Worm (Caenorhabditis elegans) whole organism, young adult: ENCODE measurements around the gene Y73B6BL.23.

Source experiments
- K11D2.4 ChIP-seq: fragments of 200-800 bp; sonication (Bioruptor generic); IDR thresholded peaks from 2 replicates; pipeline ENCODE4 v1.3.6; 2022; ENCODE audit warnings: missing genetic modification reagents, missing genetic modification characterization, missing compliant biosample characterization
- hlh-12 ChIP-seq: sonication (generic microtip); optimal IDR thresholded peaks from 2 replicates; lab custom pipeline; 2016; ENCODE audit warnings: missing genetic modification characterization, missing compliant biosample characterization

ce11 chrIV:6442016-6442618, 23.2 kb upstream of the Y73B6BL.23 start:
- TF ChIP-seq hlh-12 (tag; lab: Kevin White, UChicago) (no peak), K11D2.4 (GFP tag; lab: Robert Waterston, UW) (no peak)
